Worm (Caenorhabditis elegans): ENCODE data around the gene nac-2.
A peak's percentile ranks its signal among the peaks of the same experiment; 100 is the strongest.

Gene nac-2

ce11 chrIII:9080127-9080526 lies 37.0 kb upstream of the nac-2 start:
- peak; percentile 54 for TF ChIP-seq rnt-1 (tag; optimal IDR thresholded peaks at IDR 0.05)
- TF ChIP-seq dsc-1 (tag; optimal IDR thresholded peaks at IDR 0.05): peak; percentile 1
- TF ChIP-seq ama-1 (optimal IDR thresholded peaks at IDR 0.05): peak; percentile 46
- no peak for TF ChIP-seq F16B12.6 (tag; optimal IDR thresholded peaks at IDR 0.05)
- TF ChIP-seq nhr-71 (tag; optimal IDR thresholded peaks at IDR 0.05): peak; percentile 19
- peak; percentile 1 for TF ChIP-seq swsn-7 (tag; optimal IDR thresholded peaks at IDR 0.05)
- no peak for TF ChIP-seq sup-37 (GFP tag; optimal IDR thresholded peaks at IDR 0.05)
- peak; percentile 3 to 39 for TF ChIP-seq lsy-2 (tag; optimal IDR thresholded peaks at IDR 0.05)
- TF ChIP-seq lin-14 (GFP tag; optimal IDR thresholded peaks at IDR 0.05): peak; percentile 3
- TF ChIP-seq snu-23 (GFP tag; optimal IDR thresholded peaks at IDR 0.05): peak; percentile 11

DNA sequence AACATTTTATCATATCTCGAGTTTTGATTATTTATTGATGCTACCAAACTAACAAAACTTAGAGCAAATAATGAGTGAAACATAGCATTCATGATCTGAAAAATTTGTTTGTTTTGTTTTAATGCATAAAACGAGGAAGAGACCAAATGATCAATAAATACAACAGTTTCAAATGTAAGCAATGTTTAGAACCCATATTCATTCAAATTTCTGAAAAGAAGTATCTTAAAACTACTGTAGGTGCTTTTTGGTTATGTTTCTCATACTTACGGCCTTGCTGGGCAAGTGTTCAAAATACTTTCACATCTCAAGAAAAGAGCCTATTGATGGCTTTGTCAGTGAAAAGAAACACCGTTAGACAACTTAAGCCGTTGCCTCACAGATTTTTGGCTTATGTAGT lies 34.6 kb upstream of the nac-2 start, which contains the start of gene F02A9.1:
F02A9.1 (minus strand) TSS at position 101 of the 400 bp plus-strand sequence.
- TF ChIP-seq lir-3 (tag; optimal IDR thresholded peaks at IDR 0.05; ENCODE audit: poor library complexity) (no peak), nhr-47 (tag; optimal IDR thresholded peaks at IDR 0.05) (no peak), sptf-1 (tag; optimal IDR thresholded peaks at IDR 0.05) (no peak), dsc-1 (tag; optimal IDR thresholded peaks at IDR 0.05) (no peak), aly-2 (tag; optimal IDR thresholded peaks at IDR 0.05) (no peak), nhr-84 (tag; optimal IDR thresholded peaks at IDR 0.05) (no peak), dpl-1 (GFP tag; optimal IDR thresholded peaks at IDR 0.05) (no peak), ceh-63 (GFP tag; optimal IDR thresholded peaks at IDR 0.05) (no peak), F16B12.6 (tag; optimal IDR thresholded peaks at IDR 0.05) (no peak), fkh-8 (tag; optimal IDR thresholded peaks at IDR 0.05) (no peak), grh-1 (GFP tag; IDR thresholded peaks at IDR 0.05) (no peak), vab-15 (tag; optimal IDR thresholded peaks at IDR 0.05) (no peak), snu-23 (GFP tag; optimal IDR thresholded peaks at IDR 0.05) (no peak), mdl-1 (tag; optimal IDR thresholded peaks at IDR 0.05) (no peak), nhr-11 (tag; optimal IDR thresholded peaks at IDR 0.05) (no peak), skn-1 (tag; optimal IDR thresholded peaks at IDR 0.05) (no peak), ceh-90 (tag; optimal IDR thresholded peaks at IDR 0.05) (no peak)

- TF ChIP-seq alr-1 (tag; optimal IDR thresholded peaks at IDR 0.05; ENCODE audit: borderline replicate concordance): no peak
- no peak for TF ChIP-seq lin-39 (tag; optimal IDR thresholded peaks at IDR 0.05)
- TF ChIP-seq ama-1 (optimal IDR thresholded peaks at IDR 0.05): no peak
- TF ChIP-seq hlh-17 (GFP tag; optimal IDR thresholded peaks at IDR 0.05; ENCODE audit: borderline replicate concordance): no peak
- no peak for TF ChIP-seq fkh-4 (tag; optimal IDR thresholded peaks at IDR 0.05; ENCODE audit: borderline replicate concordance)
- no peak for TF ChIP-seq fkh-8 (tag; optimal IDR thresholded peaks at IDR 0.05)
- TF ChIP-seq snu-23 (GFP tag; optimal IDR thresholded peaks at IDR 0.05): no peak
Observed at ce11 chrIII:9075539-9075938, 32.4 kb upstream of the nac-2 start, which contains the start of gene F02A9.7. Gene F02A9.7 (minus strand): TSS chrIII:9075639.

DNA sequence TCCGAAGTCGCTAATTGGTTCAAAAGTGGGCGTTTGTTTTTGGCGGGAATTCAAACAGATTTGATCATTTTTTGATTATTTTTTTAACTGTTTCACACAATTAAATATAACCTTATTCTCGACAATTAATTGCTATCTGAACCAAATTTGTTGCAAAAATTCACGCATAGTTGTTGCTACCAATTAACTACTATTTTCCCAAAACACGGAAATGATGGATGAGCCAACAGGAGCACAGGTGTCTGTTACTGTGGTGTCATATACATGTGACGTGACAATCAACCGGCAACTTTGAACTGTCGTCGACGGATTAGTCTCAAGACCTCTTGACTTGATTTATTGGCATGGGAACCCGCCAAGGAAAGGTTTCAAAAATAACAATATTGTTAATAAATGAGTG lies 29.6 kb upstream of the nac-2 start:
- no peak for TF ChIP-seq aha-1 (tag; optimal IDR thresholded peaks at IDR 0.05)
- TF ChIP-seq dsc-1 (tag; optimal IDR thresholded peaks at IDR 0.05): no peak
- TF ChIP-seq ceh-88 (GFP tag; IDR thresholded peaks at IDR 0.05): no peak
- no peak for TF ChIP-seq snpc-4 (tag; optimal IDR thresholded peaks at IDR 0.05)
- TF ChIP-seq unc-62 (GFP tag; optimal IDR thresholded peaks at IDR 0.05): no peak
- no peak for TF ChIP-seq isw-1 (GFP tag; IDR thresholded peaks at IDR 0.05)
- TF ChIP-seq nhr-71 (tag; optimal IDR thresholded peaks at IDR 0.05): no peak
- no peak for TF ChIP-seq nhr-47 (tag; optimal IDR thresholded peaks at IDR 0.05)
- TF ChIP-seq lin-39 (tag; optimal IDR thresholded peaks at IDR 0.05): no peak
- no peak for TF ChIP-seq skn-1 (tag; optimal IDR thresholded peaks at IDR 0.05)
- no peak for TF ChIP-seq nhr-77 (tag; optimal IDR thresholded peaks at IDR 0.05)
- no peak for TF ChIP-seq unc-30 (tag; optimal IDR thresholded peaks at IDR 0.05)
- TF ChIP-seq Y116A8C.19 (tag; optimal IDR thresholded peaks at IDR 0.05; ENCODE audit: borderline replicate concordance): no peak
- TF ChIP-seq grh-1 (GFP tag; IDR thresholded peaks at IDR 0.05): no peak
- no peak for TF ChIP-seq nhr-20 (tag; optimal IDR thresholded peaks at IDR 0.05)
- TF ChIP-seq ceh-63 (GFP tag; optimal IDR thresholded peaks at IDR 0.05): no peak
- no peak for TF ChIP-seq swsn-7 (tag; optimal IDR thresholded peaks at IDR 0.05)
